Fruit fly (Drosophila melanogaster) whole organism, embryonic: Measurements from ENCODE around the gene form3.
A peak's percentile ranks its signal among the peaks of the same experiment; 100 is the strongest.

Experiments
- Asciz ChIP-seq: fragments of 200-800 bp; sonication (Bioruptor generic); optimal IDR thresholded peaks from 2 replicates; lab custom pipeline; 2017; ENCODE audit warnings: missing biosample characterization, mild to moderate bottlenecking, missing genetic modification characterization, missing genetic modification reagents
- CG11504 ChIP-seq: fragments of 200-800 bp; sonication (Bioruptor generic); optimal IDR thresholded peaks from 3 replicates; lab custom pipeline; 2019; ENCODE audit warnings: missing biosample characterization, mild to moderate bottlenecking, missing genetic modification characterization, moderate library complexity
- CG11695 ChIP-seq: fragments of 200-800 bp; sonication (Bioruptor generic); IDR thresholded peaks from 3 replicates; pipeline ENCODE4 v1.3.6; 2022; ENCODE audit warnings: missing biosample characterization, missing genetic modification characterization
- CG12104 ChIP-seq: fragments of 200-800 bp; sonication (Bioruptor generic); optimal IDR thresholded peaks from 3 replicates; lab custom pipeline; 2016; ENCODE audit warnings: missing biosample characterization, missing genetic modification characterization
- CG12659 ChIP-seq: fragments of 200-800 bp; sonication (Bioruptor generic); optimal IDR thresholded peaks from 3 replicates; lab custom pipeline; 2017; ENCODE audit warnings: mild to moderate bottlenecking, missing biosample characterization, missing genetic modification reagents, missing genetic modification characterization
- CG12769 ChIP-seq: fragments of 200-800 bp; sonication (Bioruptor generic); optimal IDR thresholded peaks from 2 replicates; lab custom pipeline; 2019; ENCODE audit warnings: missing biosample characterization, mild to moderate bottlenecking, missing genetic modification characterization, moderate library complexity
- CG13296 ChIP-seq: fragments of 200-800 bp; sonication (Bioruptor generic); optimal IDR thresholded peaks from 3 replicates; lab custom pipeline; 2018; ENCODE audit warnings: missing biosample characterization, mild to moderate bottlenecking, missing genetic modification characterization
- CG14441 ChIP-seq: fragments of 200-800 bp; sonication (Bioruptor generic); IDR thresholded peaks from 2 replicates; pipeline ENCODE4 v1.3.6; 2022; ENCODE audit warnings: missing biosample characterization, missing genetic modification characterization
- CG16863 ChIP-seq: fragments of 200-800 bp; sonication (Bioruptor generic); optimal IDR thresholded peaks from 3 replicates; lab custom pipeline; 2016; ENCODE audit warnings: missing biosample characterization, missing genetic modification characterization
- CG17359 ChIP-seq: fragments of 200-800 bp; sonication (Bioruptor generic); optimal IDR thresholded peaks from 3 replicates; lab custom pipeline; 2018; ENCODE audit warnings: missing biosample characterization, mild to moderate bottlenecking, missing genetic modification characterization, moderate library complexity
- CG17802 ChIP-seq: fragments of 200-800 bp; sonication (Bioruptor generic); optimal IDR thresholded peaks from 2 replicates; lab custom pipeline; 2018; ENCODE audit warnings: missing biosample characterization, mild to moderate bottlenecking, missing genetic modification characterization, moderate library complexity
- CG2678 ChIP-seq: fragments of 200-800 bp; sonication (Bioruptor generic); optimal IDR thresholded peaks from 3 replicates; lab custom pipeline; 2019; ENCODE audit warnings: missing biosample characterization, mild to moderate bottlenecking, missing genetic modification characterization, moderate library complexity
- CG32532 ChIP-seq: fragments of 200-800 bp; sonication (Bioruptor generic); IDR thresholded peaks from 2 replicates; pipeline ENCODE4 v1.3.6; 2022; ENCODE audit warnings: missing biosample characterization, missing genetic modification characterization
- CG32772 ChIP-seq: fragments of 200-800 bp; sonication (Bioruptor generic); IDR thresholded peaks from 2 replicates; pipeline ENCODE4 v1.3.6; 2022; ENCODE audit warnings: missing biosample characterization, missing genetic modification characterization
- CG4360 ChIP-seq: fragments of 200-800 bp; sonication (Bioruptor generic); IDR thresholded peaks from 2 replicates; pipeline ENCODE4 v1.3.6; 2022; ENCODE audit warnings: missing biosample characterization, missing genetic modification characterization
- CG4730 ChIP-seq: fragments of 200-800 bp; sonication (Bioruptor generic); IDR thresholded peaks from 2 replicates; pipeline ENCODE4 v1.3.6; 2022; ENCODE audit warnings: missing biosample characterization, missing genetic modification characterization
- CG6689 ChIP-seq: fragments of 200-800 bp; sonication (Bioruptor generic); IDR thresholded peaks from 2 replicates; pipeline ENCODE4 v1.3.6; 2022; ENCODE audit warnings: missing biosample characterization, missing genetic modification characterization
- CG7372 ChIP-seq: fragments of 200-800 bp; sonication (Bioruptor generic); IDR thresholded peaks from 2 replicates; pipeline ENCODE4 v1.3.6; 2022; ENCODE audit warnings: missing biosample characterization, missing genetic modification characterization
- Dip3 ChIP-seq: fragments of 200-800 bp; sonication (Bioruptor generic); optimal IDR thresholded peaks from 3 replicates; lab custom pipeline; 2016; ENCODE audit warnings: missing biosample characterization, missing genetic modification characterization
- Dp ChIP-seq: fragments of 200-800 bp; sonication (Bioruptor generic); optimal IDR thresholded peaks from 2 replicates; lab custom pipeline; 2018; ENCODE audit warnings: missing biosample characterization, mild to moderate bottlenecking, missing genetic modification characterization, moderate library complexity
- E2f1 ChIP-seq: fragments of 200-800 bp; sonication (Bioruptor generic); IDR thresholded peaks from 2 replicates; pipeline ENCODE4 v1.3.6; 2022; ENCODE audit warnings: missing biosample characterization, missing genetic modification characterization
- H2.0 ChIP-seq: fragments of 200-800 bp; sonication (Bioruptor generic); IDR thresholded peaks from 2 replicates; pipeline ENCODE4 v1.3.6; 2022; ENCODE audit warnings: missing biosample characterization, missing genetic modification characterization
- Lim3 ChIP-seq: fragments of 200-800 bp; sonication (Bioruptor generic); IDR thresholded peaks from 2 replicates; pipeline ENCODE4 v1.3.6; 2022; ENCODE audit warnings: missing biosample characterization, missing genetic modification characterization
- MESR4 ChIP-seq: fragments of 200-800 bp; sonication (Bioruptor generic); optimal IDR thresholded peaks from 2 replicates; lab custom pipeline; 2018; ENCODE audit warnings: missing biosample characterization, mild to moderate bottlenecking, missing genetic modification characterization, moderate library complexity
- Neu2 ChIP-seq: fragments of 200-800 bp; sonication (Bioruptor generic); optimal IDR thresholded peaks from 3 replicates; lab custom pipeline; 2016; ENCODE audit warnings: missing biosample characterization, missing genetic modification characterization, borderline replicate concordance
- Ptx1 ChIP-seq: fragments of 200-800 bp; sonication (Bioruptor generic); IDR thresholded peaks from 2 replicates; pipeline ENCODE4 v1.3.6; 2022; ENCODE audit warnings: missing biosample characterization, missing genetic modification characterization
- Sox102F ChIP-seq: fragments of 200-800 bp; sonication (Bioruptor generic); optimal IDR thresholded peaks from 2 replicates; lab custom pipeline; 2018; ENCODE audit warnings: missing biosample characterization, mild to moderate bottlenecking, missing genetic modification characterization, moderate library complexity
- Stat92E ChIP-seq, 3 experiments: fragments of >200 bp in 2 of 3; fragments of 200-800 bp in 1 of 3; sonication (Bioruptor generic) in 1 of 3; optimal IDR thresholded peaks; 2 replicates each; lab custom pipeline; 2017 to 2019; ENCODE audit warnings: missing biosample characterization in 3 of 3, missing genetic modification characterization in 3 of 3, mild to moderate bottlenecking in 1 of 3, moderate library complexity in 1 of 3
- ab ChIP-seq: fragments of 200-800 bp; sonication (Bioruptor generic); optimal IDR thresholded peaks from 2 replicates; lab custom pipeline; 2016; ENCODE audit warnings: missing biosample characterization, missing genetic modification characterization
- bcd ChIP-seq: fragments of 200-800 bp; sonication (Bioruptor generic); optimal IDR thresholded peaks from 2 replicates; lab custom pipeline; 2017; ENCODE audit warnings: missing biosample characterization, mild to moderate bottlenecking, missing genetic modification characterization
- dmrt99B ChIP-seq: fragments of 200-800 bp; sonication (Bioruptor generic); optimal IDR thresholded peaks from 2 replicates; lab custom pipeline; 2018; ENCODE audit warnings: missing biosample characterization, mild to moderate bottlenecking, missing genetic modification characterization, moderate library complexity
- dysf ChIP-seq: fragments of 200-800 bp; sonication (Bioruptor generic); IDR thresholded peaks from 3 replicates; pipeline ENCODE4 v1.3.6; 2022; ENCODE audit warnings: missing biosample characterization, missing genetic modification characterization
- en ChIP-seq: fragments of 200-800 bp; sonication (Bioruptor generic); optimal IDR thresholded peaks from 2 replicates; lab custom pipeline; 2016; ENCODE audit warnings: missing biosample characterization, missing genetic modification characterization
- fd3F ChIP-seq: fragments of 200-800 bp; sonication (Bioruptor generic); optimal IDR thresholded peaks from 2 replicates; lab custom pipeline; 2018; ENCODE audit warnings: missing biosample characterization, mild to moderate bottlenecking, missing genetic modification characterization, moderate library complexity
- fd96Cb ChIP-seq: fragments of 200-800 bp; sonication (Bioruptor generic); optimal IDR thresholded peaks from 2 replicates; lab custom pipeline; 2018; ENCODE audit warnings: missing biosample characterization, mild to moderate bottlenecking, missing genetic modification characterization, moderate library complexity
- gcm ChIP-seq: fragments of 200-800 bp; sonication (Bioruptor generic); optimal IDR thresholded peaks from 2 replicates; lab custom pipeline; 2019; ENCODE audit warnings: missing biosample characterization, mild to moderate bottlenecking, missing genetic modification characterization, moderate library complexity
- gem ChIP-seq: fragments of 200-800 bp; sonication (Bioruptor generic); optimal IDR thresholded peaks from 2 replicates; lab custom pipeline; 2019; ENCODE audit warnings: missing biosample characterization, mild to moderate bottlenecking, missing genetic modification characterization, moderate library complexity
- gsb-n ChIP-seq: fragments of 200-800 bp; sonication (Bioruptor generic); optimal IDR thresholded peaks from 3 replicates; lab custom pipeline; 2018; ENCODE audit warnings: missing biosample characterization, mild to moderate bottlenecking, missing genetic modification characterization
- klu ChIP-seq: fragments of 200-800 bp; sonication (Bioruptor generic); IDR thresholded peaks from 2 replicates; pipeline ENCODE4 v1.3.6; 2022; ENCODE audit warnings: missing biosample characterization, missing genetic modification characterization
- lmd ChIP-seq: fragments of 200-800 bp; sonication (Bioruptor generic); IDR thresholded peaks from 2 replicates; pipeline ENCODE4 v1.3.6; 2022; ENCODE audit warnings: missing biosample characterization, missing genetic modification characterization
- pan ChIP-seq, 4 experiments: fragments of >200 bp in 3 of 4; fragments of 200-800 bp in 1 of 4; sonication (Bioruptor generic) in 1 of 4; optimal IDR thresholded peaks in 3 of 4; IDR thresholded peaks in 1 of 4; 2 replicates each; pipeline versions ENCODE4 v1.3.6 to Lab custom; 2017 to 2022; ENCODE audit warnings: missing biosample characterization in 2 of 4, missing genetic modification characterization in 2 of 4, mixed read lengths in 1 of 4
- phol ChIP-seq: fragments of 200-800 bp; sonication (Bioruptor generic); optimal IDR thresholded peaks from 3 replicates; lab custom pipeline; 2018; ENCODE audit warnings: missing biosample characterization, mild to moderate bottlenecking, missing genetic modification characterization, moderate library complexity
- row ChIP-seq: fragments of 200-800 bp; sonication (Bioruptor generic); IDR thresholded peaks from 3 replicates; pipeline ENCODE4 v1.3.6; 2022; ENCODE audit warnings: missing biosample characterization, missing genetic modification characterization
- sens ChIP-seq: fragments of 200-800 bp; sonication (Bioruptor generic); peaks from one replicate; lab custom pipeline; 2016; ENCODE audit warnings: missing biosample characterization, missing genetic modification characterization
- sens-2 ChIP-seq: fragments of 200-800 bp; sonication (Bioruptor generic); IDR thresholded peaks from 2 replicates; pipeline ENCODE4 v1.3.6; 2022; ENCODE audit warnings: missing biosample characterization, missing genetic modification characterization
- sisA ChIP-seq: fragments of 200-800 bp; sonication (Bioruptor generic); IDR thresholded peaks from 2 replicates; pipeline ENCODE4 v1.3.6; 2022; ENCODE audit warnings: missing biosample characterization, missing genetic modification characterization
- so ChIP-seq: fragments of 200-800 bp; sonication (Bioruptor generic); IDR thresholded peaks from 3 replicates; pipeline ENCODE4 v1.3.6; 2022; ENCODE audit warnings: missing biosample characterization, missing genetic modification characterization
- sr ChIP-seq: fragments of 200-800 bp; sonication (Bioruptor generic); IDR thresholded peaks from 3 replicates; pipeline ENCODE4 v1.3.6; 2022; ENCODE audit warnings: missing biosample characterization, missing genetic modification characterization
- ttk ChIP-seq: fragments of 200-800 bp; sonication (Bioruptor generic); IDR thresholded peaks from 2 replicates; pipeline ENCODE4 v2.1.2; 2022; ENCODE audit warnings: missing biosample characterization, missing genetic modification characterization
- zfh1 ChIP-seq: fragments of 200-800 bp; sonication (Bioruptor generic); IDR thresholded peaks from 3 replicates; pipeline ENCODE4 v1.3.6; 2022; ENCODE audit warnings: missing biosample characterization, missing genetic modification characterization

Gene form3

DNA sequence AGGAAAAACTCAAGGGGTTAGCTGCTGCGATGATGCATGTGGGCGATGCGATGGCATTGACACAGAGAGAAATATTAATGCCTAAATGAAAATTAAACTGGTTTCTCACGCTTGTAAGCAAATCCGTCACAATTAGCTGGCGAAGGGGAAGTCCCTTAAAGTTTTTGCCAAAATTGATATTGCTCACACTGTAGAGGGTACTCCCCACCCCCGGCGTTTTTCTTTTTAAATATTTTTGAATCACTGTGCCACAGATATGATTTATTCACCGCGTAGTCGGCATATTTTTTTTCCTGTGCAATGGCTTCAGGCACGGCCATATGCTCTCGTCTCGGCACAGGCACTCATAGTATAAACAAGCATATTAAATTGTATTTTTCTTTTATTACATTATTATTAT lies 7.3 kb upstream of the form3 start (continued):
- 0 out of 2 replicates have a peak, but pooled peaks have one; percentile 24 for TF ChIP-seq CG32772 (GFP tag; lab: Robert Waterston, UW)
- no peak for TF ChIP-seq Stat92E (GFP tag; optimal IDR thresholded peaks at IDR 0.05; lab: Kevin White, UChicago)
- no peak for TF ChIP-seq gcm
- TF ChIP-seq CG6689: 0 out of 2 replicates have a peak, but pooled peaks have one; percentile 32
- TF ChIP-seq H2.0 (GFP tag; lab: Robert Waterston, UW): peak; percentile 11; the same call in 1 of the 2 replicates
- no peak for TF ChIP-seq klu
- no peak for TF ChIP-seq CG4360 (GFP tag; lab: Robert Waterston, UW)
- TF ChIP-seq pan (optimal IDR thresholded peaks at IDR 0.05; lab: Kevin White, UChicago): no peak
- peak in 1 of 2 experiments; percentile 32 for TF ChIP-seq pan (GFP tag; optimal IDR thresholded peaks at IDR 0.05 in 1 of 2, IDR thresholded peaks at IDR 0.05 in 1 of 2)
- no peak for TF ChIP-seq sens-2 (GFP tag; lab: Robert Waterston, UW)
- 0 out of 2 replicates have a peak, but pooled peaks have one; percentile 37 for TF ChIP-seq CG7372
- TF ChIP-seq zfh1: 0 out of 3 replicates have a peak, but pooled peaks have one; percentile 29
- TF ChIP-seq CG11504 (tag; lab: Kevin White, UChicago): peak; percentile 39
- no peak for TF ChIP-seq CG12659 (GFP tag; lab: Kevin White, UChicago)
- 0 out of 3 replicates have a peak, but pooled peaks have one; percentile 36 for TF ChIP-seq CG11695 (GFP tag; lab: Robert Waterston, UW)
- TF ChIP-seq dysf: peak; percentile 62; the same call in 2 of the 3 replicates
- TF ChIP-seq MESR4 (GFP tag; lab: Kevin White, UChicago): no peak
- no peak for TF ChIP-seq en
- TF ChIP-seq CG2678 (tag; lab: Kevin White, UChicago): peak; percentile 21
- TF ChIP-seq gem: peak; percentile 23
- TF ChIP-seq E2f1 (GFP tag; lab: Robert Waterston, UW): 0 out of 2 replicates have a peak, but pooled peaks have one; percentile 13
- TF ChIP-seq so: no peak
- peak; percentile 20 for TF ChIP-seq fd96Cb (tag; lab: Kevin White, UChicago)
- TF ChIP-seq CG12104 (GFP tag; lab: Kevin White, UChicago): no peak
- no peak for TF ChIP-seq Neu2
- peak; percentile 33 for TF ChIP-seq phol
- no peak for TF ChIP-seq fd3F
- TF ChIP-seq ttk (GFP tag; lab: Robert Waterston, UW): 0 out of 2 replicates have a peak, but pooled peaks have one; percentile 33
- peak; percentile 53 for TF ChIP-seq dmrt99B (tag; lab: Kevin White, UChicago)
- no peak for TF ChIP-seq Dp (GFP tag; lab: Kevin White, UChicago)
- TF ChIP-seq sr: peak; percentile 38; the same call in 1 of the 3 replicates
- TF ChIP-seq Asciz (GFP tag; lab: Kevin White, UChicago): no peak
- no peak for TF ChIP-seq CG13296 (GFP tag; lab: Kevin White, UChicago)
- TF ChIP-seq lmd: peak; percentile 34; the same call in 1 of the 2 replicates
- TF ChIP-seq Dip3 (GFP tag; lab: Kevin White, UChicago): no peak
- peak; percentile 21 for TF ChIP-seq Sox102F (GFP tag; lab: Kevin White, UChicago)
- peak; percentile 35; the same call in 1 of the 2 replicates for TF ChIP-seq sisA
- TF ChIP-seq gsb-n (tag; lab: Kevin White, UChicago): no peak
- TF ChIP-seq row (GFP tag; lab: Robert Waterston, UW): peak; percentile 32; the same call in 1 of the 3 replicates
- peak; percentile 54 for TF ChIP-seq CG14441
- no peak for TF ChIP-seq bcd (GFP tag; lab: Kevin White, UChicago)
- TF ChIP-seq CG12769 (tag; lab: Kevin White, UChicago): no peak
- TF ChIP-seq CG17802 (tag; lab: Kevin White, UChicago): no peak
- no peak for TF ChIP-seq CG4730
- peak; percentile 4 for TF ChIP-seq sens
- TF ChIP-seq ab (GFP tag; lab: Kevin White, UChicago): no peak
- TF ChIP-seq Ptx1 (GFP tag; lab: Robert Waterston, UW): peak; percentile 62
- 0 out of 2 replicates have a peak, but pooled peaks have one; percentile 6 for TF ChIP-seq CG32532 (GFP tag; lab: Robert Waterston, UW)
- no peak for TF ChIP-seq Lim3
- TF ChIP-seq CG17359 (tag; lab: Kevin White, UChicago): peak; percentile 49
- TF ChIP-seq CG16863 (GFP tag; lab: Kevin White, UChicago): no peak
